Worm (Caenorhabditis elegans): ENCODE measurements around the gene lgc-39.

ce11 chrV:7136859-7137258, 38.4 kb upstream of the lgc-39 start:
- TF ChIP-seq K02D7.2 (tag; optimal IDR thresholded peaks at IDR 0.05): no peak
- TF ChIP-seq tbx-2 (tag; optimal IDR thresholded peaks at IDR 0.05): no peak
- TF ChIP-seq unc-86 (tag; optimal IDR thresholded peaks at IDR 0.05): no peak
- no peak for TF ChIP-seq gmeb-2 (tag; optimal IDR thresholded peaks at IDR 0.05)
- TF ChIP-seq unc-3 (GFP tag; conservative IDR thresholded peaks at IDR 0.05): no peak
- TF ChIP-seq unc-3 (tag; optimal IDR thresholded peaks at IDR 0.05): no peak
- no peak for TF ChIP-seq nhr-11 (tag; optimal IDR thresholded peaks at IDR 0.05)
- no peak for TF ChIP-seq unc-55 (GFP tag; optimal IDR thresholded peaks at IDR 0.05)

Measured in whole organism, late embryonic.